Worm (Caenorhabditis elegans) whole organism, L3 larva: ENCODE results near the gene unc-85.

Experiments used
- R02D3.7 ChIP-seq: fragments of 150-350 bp; optimal IDR thresholded peaks from 2 replicates; lab custom pipeline; 2014; ENCODE audit warnings: missing biosample characterization, missing genetic modification characterization
- aly-2 ChIP-seq: fragments of 150-350 bp; optimal IDR thresholded peaks from 2 replicates; lab custom pipeline; 2014; ENCODE audit warnings: missing biosample characterization, missing genetic modification characterization
- daf-12 ChIP-seq: fragments of 150-350 bp; optimal IDR thresholded peaks from 2 replicates; lab custom pipeline; 2014; ENCODE audit warnings: missing biosample characterization, missing genetic modification reagents, missing genetic modification characterization
- egl-27 ChIP-seq: sonication (generic microtip); optimal IDR thresholded peaks from 4 replicates; lab custom pipeline; 2017; ENCODE audit warnings: missing biosample characterization, missing genetic modification reagents, missing genetic modification characterization
- egl-5 ChIP-seq: fragments of 150-350 bp; optimal IDR thresholded peaks from 2 replicates; lab custom pipeline; 2017; ENCODE audit warnings: missing biosample characterization, missing genetic modification reagents, missing genetic modification characterization, inconsistent platforms
- elt-1 ChIP-seq: fragments of 150-350 bp; optimal IDR thresholded peaks from 2 replicates; lab custom pipeline; 2014; ENCODE audit warnings: missing biosample characterization, missing genetic modification characterization
- elt-2 ChIP-seq: sonication (generic microtip); optimal IDR thresholded peaks from 2 replicates; lab custom pipeline; 2016; ENCODE audit warnings: missing genetic modification reagents, mild to moderate bottlenecking, missing genetic modification characterization, missing compliant biosample characterization
- elt-3 ChIP-seq, 3 experiments: fragments of 150-350 bp in 1 of 3; sonication (generic microtip) in 2 of 3; optimal IDR thresholded peaks; 2 replicates in 2 of 3; 4 replicates in 1 of 3; lab custom pipeline; 2014 to 2017; ENCODE audit warnings: missing biosample characterization in 3 of 3, missing genetic modification characterization in 3 of 3
- eor-1 ChIP-seq, 2 experiments: fragments of 150-350 bp; optimal IDR thresholded peaks; 2 replicates each; lab custom pipeline; 2014 to 2018; ENCODE audit warnings: missing biosample characterization in 2 of 2, missing genetic modification characterization in 2 of 2
- fkh-2 ChIP-seq: fragments of 150-350 bp; optimal IDR thresholded peaks from 2 replicates; lab custom pipeline; 2014; ENCODE audit warnings: missing biosample characterization, missing genetic modification reagents, missing genetic modification characterization
- fos-1 ChIP-seq: fragments of 150-350 bp; optimal IDR thresholded peaks from 2 replicates; lab custom pipeline; 2014; ENCODE audit warnings: missing biosample characterization, missing genetic modification characterization
- lin-39 ChIP-seq: fragments of 150-350 bp; optimal IDR thresholded peaks from 2 replicates; lab custom pipeline; 2018; ENCODE audit warnings: missing biosample characterization, missing genetic modification reagents, missing genetic modification characterization
- mdl-1 ChIP-seq: fragments of 150-350 bp; optimal IDR thresholded peaks from 2 replicates; lab custom pipeline; 2014; ENCODE audit warnings: missing biosample characterization, missing genetic modification characterization
- mml-1 ChIP-seq: fragments of 150-350 bp; sonication (generic microtip); optimal IDR thresholded peaks from 3 replicates; lab custom pipeline; 2014; ENCODE audit warnings: missing biosample characterization, missing genetic modification characterization
- nhr-11 ChIP-seq: fragments of 150-350 bp; optimal IDR thresholded peaks from 2 replicates; lab custom pipeline; 2014; ENCODE audit warnings: missing biosample characterization, missing genetic modification characterization
- nhr-12 ChIP-seq: fragments of 150-350 bp; optimal IDR thresholded peaks from 2 replicates; lab custom pipeline; 2014; ENCODE audit warnings: missing biosample characterization, missing genetic modification characterization
- nhr-237 ChIP-seq: fragments of 150-350 bp; optimal IDR thresholded peaks from 2 replicates; lab custom pipeline; 2014; ENCODE audit warnings: missing biosample characterization, missing genetic modification characterization
- nhr-25 ChIP-seq: sonication (generic microtip); optimal IDR thresholded peaks from 2 replicates; lab custom pipeline; 2017; ENCODE audit warnings: missing biosample characterization, missing genetic modification characterization
- nhr-43 ChIP-seq: sonication (generic microtip); optimal IDR thresholded peaks from 2 replicates; lab custom pipeline; 2016; ENCODE audit warnings: mild to moderate bottlenecking, missing genetic modification characterization, missing compliant biosample characterization; ENCODE audit not compliant: poor library complexity, severe bottlenecking
- nhr-67 ChIP-seq: fragments of 150-350 bp; optimal IDR thresholded peaks from 2 replicates; lab custom pipeline; 2014; ENCODE audit warnings: missing biosample characterization, missing genetic modification characterization
- nhr-76 ChIP-seq: fragments of 150-350 bp; sonication (generic microtip); optimal IDR thresholded peaks from 5 replicates; lab custom pipeline; 2014; ENCODE audit warnings: missing biosample characterization, missing genetic modification characterization
- nhr-77 ChIP-seq: fragments of 150-350 bp; optimal IDR thresholded peaks from 2 replicates; lab custom pipeline; 2014; ENCODE audit warnings: missing biosample characterization, missing genetic modification characterization
- pha-4 ChIP-seq: fragments of 150-350 bp; optimal IDR thresholded peaks from 2 replicates; lab custom pipeline; 2014; ENCODE audit warnings: missing biosample characterization, missing genetic modification reagents, missing genetic modification characterization
- pqm-1 ChIP-seq: fragments of 150-350 bp; optimal IDR thresholded peaks from 2 replicates; lab custom pipeline; 2017; ENCODE audit warnings: missing biosample characterization, missing genetic modification characterization, inconsistent platforms
- sea-2 ChIP-seq: fragments of 150-350 bp; sonication (generic microtip); optimal IDR thresholded peaks from 4 replicates; lab custom pipeline; 2014; ENCODE audit warnings: missing biosample characterization, missing genetic modification reagents, missing genetic modification characterization
- skn-1 ChIP-seq: fragments of 150-350 bp; optimal IDR thresholded peaks from 2 replicates; lab custom pipeline; 2014; ENCODE audit warnings: missing biosample characterization, missing genetic modification characterization
- snpc-4 ChIP-seq: fragments of 150-350 bp; optimal IDR thresholded peaks from 2 replicates; lab custom pipeline; 2014; ENCODE audit warnings: missing biosample characterization, missing genetic modification characterization
- tbx-2 ChIP-seq: sonication (generic microtip); optimal IDR thresholded peaks from 2 replicates; lab custom pipeline; 2016; ENCODE audit warnings: mild to moderate bottlenecking, missing genetic modification characterization, missing compliant biosample characterization
- unc-39 ChIP-seq: sonication (generic microtip); optimal IDR thresholded peaks from 4 replicates; lab custom pipeline; 2017; ENCODE audit warnings: missing biosample characterization, missing genetic modification characterization
- zag-1 ChIP-seq: fragments of 150-350 bp; optimal IDR thresholded peaks from 2 replicates; lab custom pipeline; 2014; ENCODE audit warnings: missing biosample characterization, missing genetic modification characterization
- ztf-4 ChIP-seq: fragments of 150-350 bp; optimal IDR thresholded peaks from 2 replicates; lab custom pipeline; 2014; ENCODE audit warnings: missing biosample characterization, missing genetic modification characterization

Gene unc-85

DNA sequence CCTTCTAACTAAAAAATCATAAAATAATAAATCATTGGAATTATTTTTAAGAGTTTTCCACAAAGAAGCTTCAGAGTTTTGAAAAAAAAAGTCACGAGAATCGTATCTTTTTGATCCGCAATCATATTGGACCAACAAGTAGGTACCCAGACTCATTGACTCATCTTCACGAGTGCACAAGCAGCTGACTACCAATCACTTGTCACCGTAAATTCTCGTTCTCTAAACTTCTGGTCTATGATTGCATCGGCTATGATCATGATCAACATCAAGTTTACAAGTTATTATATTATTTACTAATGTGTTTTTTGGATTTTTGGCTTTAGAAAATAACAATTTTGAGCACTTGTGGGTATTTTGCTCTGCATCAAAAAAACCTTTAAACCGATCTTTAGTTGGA, 25.6 kb upstream of the unc-85 start:
- no peak for TF ChIP-seq fos-1 (tag; lab: Kevin White, UChicago)

DNA sequence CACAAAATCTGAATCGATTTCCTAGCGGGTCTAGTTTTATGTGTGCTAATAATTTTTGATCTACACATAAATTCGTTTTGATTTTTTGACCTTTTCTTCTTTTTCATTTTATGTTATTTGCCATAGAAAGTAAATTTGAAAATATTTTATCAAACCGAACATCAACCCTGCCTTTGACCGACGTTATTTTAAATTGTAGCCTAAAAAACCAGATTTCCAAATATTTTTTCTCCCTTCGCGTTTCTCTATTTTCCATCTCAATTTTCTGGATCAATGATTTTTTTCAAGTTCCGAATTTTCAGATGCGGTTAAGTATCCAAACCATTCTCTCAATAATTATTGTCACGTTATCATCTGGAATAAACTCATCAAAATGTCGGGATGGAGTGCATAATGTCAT, 24.0 kb upstream of the unc-85 start, which contains the start of gene T05A7.1:
Gene T05A7.1 (plus strand): TSS at position 301 of the 400 bp plus-strand sequence.
- TF ChIP-seq nhr-76 (no peak), sea-2 (no peak), ztf-4 (tag; lab: Kevin White, UChicago) (no peak), nhr-237 (no peak), tbx-2 (tag; lab: Kevin White, UChicago) (no peak), lin-39 (tag; lab: Kevin White, UChicago) (no peak), nhr-12 (no peak), nhr-67 (tag; lab: Kevin White, UChicago) (no peak), R02D3.7 (tag; lab: Kevin White, UChicago) (no peak), elt-1 (no peak), zag-1 (tag; lab: Kevin White, UChicago) (no peak), egl-5 (tag; lab: Kevin White, UChicago) (no peak), fkh-2 (tag; lab: Kevin White, UChicago) (no peak)

DNA sequence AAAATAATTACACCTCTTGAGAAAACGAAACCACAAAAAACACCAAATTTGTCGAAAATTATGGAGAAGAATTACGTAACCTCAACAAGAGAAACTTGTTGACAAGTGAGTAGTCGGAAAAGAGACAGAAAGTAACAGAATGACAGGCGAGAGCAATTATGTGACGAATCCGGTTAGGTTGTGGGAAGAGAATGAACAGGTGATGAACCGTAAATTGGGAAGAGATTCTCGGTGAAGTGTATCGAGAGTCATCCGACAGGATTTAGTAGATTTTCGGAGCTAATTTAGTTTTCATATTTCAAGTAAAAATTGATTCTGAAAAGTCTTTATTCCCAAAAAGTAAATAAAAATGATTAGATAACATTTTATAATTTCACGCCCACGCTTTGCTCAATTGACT, 20.5 kb upstream of the unc-85 start, which contains the start of gene T05A7.7:
Gene T05A7.7 (minus strand): TSS at position 101 of the 400 bp plus-strand sequence.
- TF ChIP-seq fkh-2 (tag; lab: Kevin White, UChicago) (no peak), nhr-237 (no peak), snpc-4 (tag; lab: Kevin White, UChicago) (no peak), pqm-1 (tag; lab: Kevin White, UChicago) (no peak), nhr-67 (tag; lab: Kevin White, UChicago) (no peak), zag-1 (tag; lab: Kevin White, UChicago) (no peak), ztf-4 (tag; lab: Kevin White, UChicago) (no peak), fos-1 (tag; lab: Kevin White, UChicago) (no peak), egl-27 (tag; lab: Kevin White, UChicago) (no peak), elt-1 (no peak), aly-2 (no peak), daf-12 (tag; lab: Kevin White, UChicago) (no peak), nhr-43 (tag; lab: Kevin White, UChicago) (no peak), lin-39 (tag; lab: Kevin White, UChicago) (no peak), unc-39 (tag; lab: Kevin White, UChicago) (no peak), nhr-25 (no peak), mdl-1 (tag; lab: Kevin White, UChicago) (no peak), egl-5 (tag; lab: Kevin White, UChicago) (no peak), nhr-77 (tag; lab: Kevin White, UChicago) (no peak), sea-2 (no peak)

DNA sequence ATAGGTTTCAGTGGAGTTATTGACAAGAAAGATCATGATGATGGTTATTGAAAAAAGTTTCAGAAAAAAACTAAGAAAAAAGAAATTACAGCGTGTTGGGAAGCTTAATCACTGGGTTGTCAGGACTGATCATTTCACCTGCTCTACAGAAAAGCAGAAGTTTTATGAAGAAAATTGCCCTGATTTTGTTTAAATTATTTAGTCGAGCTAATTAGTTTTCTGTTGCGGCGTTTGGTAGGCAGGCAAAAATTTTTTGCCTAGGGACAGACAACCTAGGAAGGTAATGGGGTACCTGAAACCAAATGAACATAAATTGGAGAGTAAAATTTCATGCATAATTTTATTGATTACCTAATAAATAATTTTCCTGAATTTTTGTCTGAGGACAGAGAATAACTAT, 18.2 kb upstream of the unc-85 start, which contains the start of gene sre-40:
Gene sre-40 (minus strand): TSS at position 101 of the 400 bp plus-strand sequence.
- no peak for TF ChIP-seq nhr-11 (tag; lab: Kevin White, UChicago)
- TF ChIP-seq, all 47 proteins: peak for 0

DNA sequence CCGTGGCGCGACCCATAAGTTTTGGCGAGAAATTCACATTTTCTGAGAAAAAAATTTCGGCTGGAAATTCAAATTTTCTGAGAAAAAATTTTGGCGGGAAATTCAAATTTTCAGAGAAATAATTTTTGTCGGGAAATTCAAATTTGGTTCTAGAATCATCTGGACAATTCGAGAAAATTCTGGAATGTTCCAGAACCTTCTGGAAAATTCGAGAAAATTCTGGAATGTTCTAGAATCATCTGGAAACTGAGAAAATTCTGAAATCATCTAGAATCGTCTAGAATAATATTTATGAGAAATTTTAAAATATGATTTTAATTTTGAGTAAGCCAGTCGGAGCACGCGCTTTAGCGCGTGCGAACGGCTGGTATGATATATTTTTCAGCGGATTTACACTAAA, 17.0 kb upstream of the unc-85 start:
- TF ChIP-seq sea-2, result no peak
- TF ChIP-seq skn-1 (tag; lab: Kevin White, UChicago), result no peak
- no peak for TF ChIP-seq elt-2 (tag; lab: Kevin White, UChicago)
- no peak for TF ChIP-seq nhr-25
- no peak for TF ChIP-seq mml-1 (tag; lab: Kevin White, UChicago)
- TF ChIP-seq, all 47 proteins: peak for 0

DNA sequence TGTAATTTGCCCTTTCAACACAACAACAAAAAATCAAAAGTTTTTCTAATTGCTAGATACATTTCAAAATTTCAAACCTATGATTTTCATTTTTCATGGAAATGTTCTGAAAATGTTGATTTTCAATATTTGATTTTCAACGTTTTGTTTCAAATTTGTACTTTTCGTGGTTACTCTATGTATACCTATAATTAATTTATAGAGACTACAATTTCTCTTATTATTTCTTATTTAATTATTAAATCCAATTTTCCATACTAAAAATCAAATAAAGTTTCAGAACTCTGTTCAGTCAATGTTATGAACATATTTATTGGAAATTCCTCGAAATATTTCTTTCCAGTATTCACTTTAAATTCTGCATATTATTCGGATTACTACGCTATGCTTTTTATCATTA, 14.9 kb upstream of the unc-85 start, which contains the start of gene sre-39:
Gene sre-39 (plus strand): TSS at position 301 of the 400 bp plus-strand sequence.
- TF ChIP-seq egl-5 (tag; lab: Kevin White, UChicago), result no peak
- no peak for TF ChIP-seq pha-4 (tag; lab: Kevin White, UChicago)
- no peak for TF ChIP-seq fkh-2 (tag; lab: Kevin White, UChicago)
- TF ChIP-seq R02D3.7 (tag; lab: Kevin White, UChicago), result no peak
- no peak for TF ChIP-seq egl-27 (tag; lab: Kevin White, UChicago)
- no peak for TF ChIP-seq eor-1 (tag; optimal IDR thresholded peaks at IDR 0.05; lab: Kevin White, UChicago)
- no peak for TF ChIP-seq nhr-12
- no peak for TF ChIP-seq elt-3 (tag; optimal IDR thresholded peaks at IDR 0.05; lab: Kevin White, UChicago)
